Worm (Caenorhabditis elegans): ENCODE results near the gene coq-2.
A peak's percentile ranks its signal among the peaks of the same experiment; 100 is the strongest.

Gene coq-2

ce11 chrIII:6969090-6969489 lies 33.3 kb downstream of the coq-2 start, which contains the start of gene F31E3.12:
F31E3.12 (plus strand) TSS chrIII:6969390.
- no peak for TF ChIP-seq nhr-102 (tag; optimal IDR thresholded peaks at IDR 0.05)
- no peak for TF ChIP-seq ces-1 (GFP tag; optimal IDR thresholded peaks at IDR 0.05)
- no peak for TF ChIP-seq zag-1 (tag; optimal IDR thresholded peaks at IDR 0.05)
- no peak for TF ChIP-seq cey-2 (tag; optimal IDR thresholded peaks at IDR 0.05; ENCODE audit: borderline replicate concordance, insufficient read depth)
- no peak for TF ChIP-seq F49E8.2 (tag; optimal IDR thresholded peaks at IDR 0.05; ENCODE audit: borderline replicate concordance)
- no peak for TF ChIP-seq jun-1 (tag; optimal IDR thresholded peaks at IDR 0.05)
- no peak for TF ChIP-seq nhr-28 (tag; optimal IDR thresholded peaks at IDR 0.05)
- TF ChIP-seq aha-1 (tag) = peak; percentile 7

- TF ChIP-seq snpc-1.2 (GFP tag; IDR thresholded peaks at IDR 0.05) (peak; percentile 76), ZK546.5 (tag; optimal IDR thresholded peaks at IDR 0.05) (no peak), daf-8 (GFP tag; IDR thresholded peaks at IDR 0.05) (no peak), aha-1 (tag) (peak; percentile 20), zfp-3 (GFP tag; conservative IDR thresholded peaks at IDR 0.05) (peak; percentile 34; the same call in 1 of the 2 replicates), lim-7 (GFP tag; IDR thresholded peaks at IDR 0.05) (peak; percentile 6; the same call in 1 of the 2 replicates), tra-1 (GFP tag; IDR thresholded peaks at IDR 0.05) (peak; percentile 28; the same call in 1 of the 2 replicates), Y5F2A.4 (GFP tag; optimal IDR thresholded peaks at IDR 0.05) (peak; percentile 44), lin-38 (GFP tag; IDR thresholded peaks at IDR 0.05) (peak; percentile 70), R02D3.7 (tag; optimal IDR thresholded peaks at IDR 0.05) (peak; percentile 25), T26A8.4 (GFP tag; IDR thresholded peaks at IDR 0.05) (peak; percentile 52; the same call in 1 of the 2 replicates), pqm-1 (tag; optimal IDR thresholded peaks at IDR 0.05) (no peak), lin-13 (GFP tag; optimal IDR thresholded peaks at IDR 0.05) (peak; percentile 17), Y75B8A.6 (GFP tag; IDR thresholded peaks at IDR 0.05) (0 out of 2 replicates have a peak, but pooled peaks have one; percentile 24), T20F7.1 (GFP tag; optimal IDR thresholded peaks at IDR 0.05) (peak; percentile 32), arid-1 (GFP tag; conservative IDR thresholded peaks at IDR 0.05) (peak; percentile 76), ztf-7 (tag; optimal IDR thresholded peaks at IDR 0.05) (no peak), unc-130 (GFP tag; optimal IDR thresholded peaks at IDR 0.05) (peak; percentile 76), lin-39 (tag; optimal IDR thresholded peaks at IDR 0.05) (no peak), Y48G9A.11 (GFP tag; IDR thresholded peaks at IDR 0.05) (peak; percentile 84), attf-4 (tag; optimal IDR thresholded peaks at IDR 0.05) (no peak), F49E8.2 (tag; optimal IDR thresholded peaks at IDR 0.05; ENCODE audit: borderline replicate concordance) (peak; percentile 90), lsy-2 (tag; optimal IDR thresholded peaks at IDR 0.05) (peak in 1 of 2 experiments; percentile 52), daf-16 (GFP tag; optimal IDR thresholded peaks at IDR 0.05) (no peak), daf-16 (tag; optimal IDR thresholded peaks at IDR 0.05) (peak; percentile 14), lin-1 (GFP tag; IDR thresholded peaks at IDR 0.05) (peak; percentile 27; the same call in 1 of the 2 replicates), mes-2 (tag; optimal IDR thresholded peaks at IDR 0.05; ENCODE audit: poor library complexity, severe bottlenecking) (peak; percentile 37), pha-4 (GFP tag; IDR thresholded peaks at IDR 0.05) (peak; percentile 59; the same call in 1 of the 2 replicates), pha-4 (tag; optimal IDR thresholded peaks at IDR 0.05) (no peak), nhr-48 (tag; optimal IDR thresholded peaks at IDR 0.05) (peak; percentile 18)
These were observed 34.1 kb downstream of the coq-2 start for ce11 chrIII:6969781-6970342.

ce11 chrIII:6970744-6971143 lies 35.0 kb downstream of the coq-2 start:
- TF ChIP-seq snpc-1.2 (GFP tag; IDR thresholded peaks at IDR 0.05) = peak; percentile 58
- TF ChIP-seq tra-1 (GFP tag; IDR thresholded peaks at IDR 0.05) = no peak
- peak; percentile 51 for TF ChIP-seq set-16 (GFP tag; IDR thresholded peaks at IDR 0.05)

All from whole organism, L4 larva.